Worm (Caenorhabditis elegans) whole organism, late embryonic: Measurements from ENCODE around the gene F01D5.8.
A peak's percentile ranks its signal among the peaks of the same experiment; 100 is the strongest.

ENCODE experiments used
- C08G9.2 ChIP-seq: sonication (generic microtip); optimal IDR thresholded peaks from 2 replicates; lab custom pipeline; 2016; ENCODE audit warnings: mild to moderate bottlenecking, missing genetic modification characterization, moderate library complexity, missing compliant biosample characterization
- F13H6.1 ChIP-seq: sonication (generic microtip); optimal IDR thresholded peaks from 2 replicates; lab custom pipeline; 2016; ENCODE audit warnings: missing genetic modification characterization, missing compliant biosample characterization
- K02D7.2 ChIP-seq: sonication (generic microtip); optimal IDR thresholded peaks from 2 replicates; lab custom pipeline; 2017; ENCODE audit warnings: mild to moderate bottlenecking, missing genetic modification characterization, missing compliant biosample characterization
- K09A11.1 ChIP-seq: sonication (generic microtip); optimal IDR thresholded peaks from 2 replicates; lab custom pipeline; 2017; ENCODE audit warnings: antibody characterized with exemption, mild to moderate bottlenecking, missing genetic modification characterization, missing compliant biosample characterization; ENCODE audit not compliant: insufficient read depth
- T23F11.4 ChIP-seq: fragments of 200-800 bp; sonication (Bioruptor generic); optimal IDR thresholded peaks from 2 replicates; lab custom pipeline; 2018; ENCODE audit warnings: mild to moderate bottlenecking, missing genetic modification characterization, missing compliant biosample characterization
- ahr-1 ChIP-seq: sonication (generic microtip); optimal IDR thresholded peaks from 2 replicates; lab custom pipeline; 2016; ENCODE audit warnings: missing genetic modification characterization, missing compliant biosample characterization
- ama-1 ChIP-seq: fragments of 150-350 bp; optimal IDR thresholded peaks from 2 replicates; lab custom pipeline; 2014
- ceh-14 ChIP-seq: sonication (generic microtip); optimal IDR thresholded peaks from 2 replicates; lab custom pipeline; 2016; ENCODE audit warnings: missing genotype, missing genetic modification characterization, missing compliant biosample characterization
- ceh-2 ChIP-seq: sonication (generic microtip); optimal IDR thresholded peaks from 2 replicates; lab custom pipeline; 2016; ENCODE audit warnings: missing genotype, missing genetic modification characterization, missing compliant biosample characterization
- ceh-30 ChIP-seq: fragments of 150-350 bp; optimal IDR thresholded peaks from 2 replicates; lab custom pipeline; 2014; ENCODE audit warnings: missing biosample characterization, missing genetic modification characterization
- ceh-34 ChIP-seq: sonication (generic microtip); optimal IDR thresholded peaks from 2 replicates; lab custom pipeline; 2016; ENCODE audit warnings: mild to moderate bottlenecking, missing genetic modification characterization, missing compliant biosample characterization
- ceh-45 ChIP-seq: fragments of 200-800 bp; sonication (Bioruptor generic); IDR thresholded peaks from 2 replicates; pipeline ENCODE4 v1.3.6; 2022; ENCODE audit warnings: missing genetic modification reagents, missing genetic modification characterization, missing compliant biosample characterization
- ceh-6 ChIP-seq: fragments of 200-800 bp; sonication (Bioruptor generic); optimal IDR thresholded peaks from 2 replicates; lab custom pipeline; 2018; ENCODE audit warnings: mild to moderate bottlenecking, missing genetic modification characterization, missing compliant biosample characterization
- ceh-9 ChIP-seq: sonication (generic microtip); optimal IDR thresholded peaks from 2 replicates; lab custom pipeline; 2016; ENCODE audit warnings: mild to moderate bottlenecking, missing genetic modification characterization, inconsistent platforms, missing compliant biosample characterization
- che-1 ChIP-seq: sonication (generic microtip); optimal IDR thresholded peaks from 2 replicates; lab custom pipeline; 2016; ENCODE audit warnings: mild to moderate bottlenecking, missing genetic modification characterization, missing compliant biosample characterization
- dve-1 ChIP-seq: sonication (generic microtip); optimal IDR thresholded peaks from 2 replicates; lab custom pipeline; 2017; ENCODE audit warnings: antibody characterized with exemption, mild to moderate bottlenecking, missing genetic modification characterization, missing compliant biosample characterization
- elt-2 ChIP-seq: sonication (generic microtip); optimal IDR thresholded peaks from 2 replicates; lab custom pipeline; 2016; ENCODE audit warnings: missing genetic modification reagents, missing genetic modification characterization, missing compliant biosample characterization
- eyg-1 ChIP-seq: sonication (generic microtip); optimal IDR thresholded peaks from 2 replicates; lab custom pipeline; 2016; ENCODE audit warnings: missing genotype, missing genetic modification characterization, missing compliant biosample characterization
- fkh-6 ChIP-seq: sonication (generic microtip); optimal IDR thresholded peaks from 2 replicates; lab custom pipeline; 2016; ENCODE audit warnings: missing genetic modification characterization, missing compliant biosample characterization
- hlh-13 ChIP-seq: fragments of 200-800 bp; sonication (Bioruptor generic); optimal IDR thresholded peaks from 2 replicates; lab custom pipeline; 2018; ENCODE audit warnings: mild to moderate bottlenecking, missing genetic modification characterization, missing compliant biosample characterization
- hlh-15 ChIP-seq: sonication (generic microtip); optimal IDR thresholded peaks from 2 replicates; lab custom pipeline; 2016; ENCODE audit warnings: missing genetic modification characterization, missing compliant biosample characterization
- hlh-30 ChIP-seq: sonication (generic microtip); optimal IDR thresholded peaks from 2 replicates; lab custom pipeline; 2017; ENCODE audit warnings: antibody characterized with exemption, missing genetic modification characterization, missing compliant biosample characterization; ENCODE audit not compliant: insufficient read depth
- hlh-6 ChIP-seq: sonication (generic microtip); optimal IDR thresholded peaks from 2 replicates; lab custom pipeline; 2016; ENCODE audit warnings: missing genotype, missing genetic modification characterization, missing compliant biosample characterization
- hlh-8 ChIP-seq: sonication (generic microtip); optimal IDR thresholded peaks from 2 replicates; lab custom pipeline; 2016; ENCODE audit warnings: missing genotype, missing genetic modification characterization, missing compliant biosample characterization
- lim-6 ChIP-seq: sonication (generic microtip); optimal IDR thresholded peaks from 2 replicates; lab custom pipeline; 2016; ENCODE audit warnings: missing genetic modification characterization, missing compliant biosample characterization
- madf-2 ChIP-seq: sonication (generic microtip); optimal IDR thresholded peaks from 2 replicates; lab custom pipeline; 2017; ENCODE audit warnings: missing genetic modification characterization, missing compliant biosample characterization
- mec-3 ChIP-seq: sonication (generic microtip); optimal IDR thresholded peaks from 2 replicates; lab custom pipeline; 2016; ENCODE audit warnings: borderline replicate concordance, missing genetic modification characterization, missing compliant biosample characterization
- nfya-1 ChIP-seq: sonication (generic microtip); optimal IDR thresholded peaks from 2 replicates; lab custom pipeline; 2017; ENCODE audit warnings: missing genetic modification characterization, mild to moderate bottlenecking, missing compliant biosample characterization, antibody characterized with exemption, moderate library complexity
- nhr-232 ChIP-seq: sonication (generic microtip); optimal IDR thresholded peaks from 2 replicates; lab custom pipeline; 2016; ENCODE audit warnings: missing genetic modification characterization, missing compliant biosample characterization
- npax-4 ChIP-seq: sonication (generic microtip); optimal IDR thresholded peaks from 2 replicates; lab custom pipeline; 2016; ENCODE audit warnings: missing genetic modification characterization, missing compliant biosample characterization
- pat-9 ChIP-seq: fragments of 200-800 bp; sonication (Bioruptor generic); optimal IDR thresholded peaks from 2 replicates; lab custom pipeline; 2018; ENCODE audit warnings: mild to moderate bottlenecking, missing genetic modification characterization, moderate library complexity, missing compliant biosample characterization
- pax-1 ChIP-seq: fragments of 150-350 bp; optimal IDR thresholded peaks from 2 replicates; lab custom pipeline; 2014; ENCODE audit warnings: missing biosample characterization, missing genetic modification characterization
- pha-2 ChIP-seq: sonication (generic microtip); optimal IDR thresholded peaks from 2 replicates; lab custom pipeline; 2017; ENCODE audit warnings: mild to moderate bottlenecking, missing genetic modification characterization, missing compliant biosample characterization
- pha-4 ChIP-seq: fragments of 150-350 bp; optimal IDR thresholded peaks from 2 replicates; lab custom pipeline; 2018; ENCODE audit warnings: missing biosample characterization, missing genetic modification reagents, missing genetic modification characterization
- pros-1 ChIP-seq: fragments of 150-350 bp; optimal IDR thresholded peaks from 2 replicates; lab custom pipeline; 2014; ENCODE audit warnings: missing biosample characterization, missing genetic modification reagents, missing genetic modification characterization
- rnt-1 ChIP-seq: sonication (generic microtip); optimal IDR thresholded peaks from 2 replicates; lab custom pipeline; 2016; ENCODE audit warnings: missing genetic modification characterization, missing compliant biosample characterization
- sdc-2 ChIP-seq: sonication (generic microtip); optimal IDR thresholded peaks from 2 replicates; lab custom pipeline; 2016; ENCODE audit warnings: missing genotype, missing genetic modification characterization, missing compliant biosample characterization
- sox-2 ChIP-seq: fragments of 200-800 bp; sonication (Bioruptor generic); IDR thresholded peaks from 2 replicates; pipeline ENCODE4 v1.3.6; 2022; ENCODE audit warnings: missing genetic modification reagents, missing genetic modification characterization, missing compliant biosample characterization
- sox-4 ChIP-seq: sonication (generic microtip); optimal IDR thresholded peaks from 2 replicates; lab custom pipeline; 2017; ENCODE audit warnings: mild to moderate bottlenecking, missing genetic modification characterization, inconsistent platforms, missing compliant biosample characterization
- syd-9 ChIP-seq: sonication (generic microtip); optimal IDR thresholded peaks from 2 replicates; lab custom pipeline; 2016; ENCODE audit warnings: mild to moderate bottlenecking, missing genetic modification characterization, moderate library complexity, missing compliant biosample characterization
- tbx-2 ChIP-seq: sonication (generic microtip); optimal IDR thresholded peaks from 2 replicates; lab custom pipeline; 2016; ENCODE audit warnings: missing genetic modification characterization, missing compliant biosample characterization
- unc-3 ChIP-seq, 2 experiments: fragments of 200-800 bp in 1 of 2; sonication (Bioruptor generic) in 1 of 2; sonication (generic microtip) in 1 of 2; conservative IDR thresholded peaks in 1 of 2; optimal IDR thresholded peaks in 1 of 2; 2 replicates each; pipeline versions ENCODE4 v1.3.6 to Lab custom; 2016 to 2022; ENCODE audit warnings: missing compliant biosample characterization in 2 of 2, missing genetic modification characterization in 2 of 2, missing genetic modification reagents in 1 of 2
- unc-55 ChIP-seq: sonication (generic microtip); optimal IDR thresholded peaks from 2 replicates; lab custom pipeline; 2017; ENCODE audit warnings: missing biosample characterization, missing genetic modification reagents, missing genetic modification characterization
- unc-86 ChIP-seq: sonication (generic microtip); optimal IDR thresholded peaks from 2 replicates; lab custom pipeline; 2016; ENCODE audit warnings: missing genetic modification characterization, missing compliant biosample characterization

Gene F01D5.8

ce11 chrII:14059767-14060166, 49.3 kb downstream of the F01D5.8 start, which contains the start of gene rpb-11 (continued):
- TF ChIP-seq npax-4 (tag; lab: Kevin White, UChicago), result peak; percentile 42
- TF ChIP-seq C08G9.2 (tag; lab: Kevin White, UChicago), result no peak
- TF ChIP-seq sdc-2 (tag; lab: Kevin White, UChicago), result peak; percentile 12
- TF ChIP-seq hlh-13 (GFP tag; lab: Kevin White, UChicago), result no peak
- no peak for TF ChIP-seq pax-1 (tag; lab: Kevin White, UChicago)
- TF ChIP-seq hlh-6 (tag; lab: Kevin White, UChicago), result no peak
- peak; percentile 33 for TF ChIP-seq pat-9
- peak; percentile 6 for TF ChIP-seq ceh-6 (GFP tag; lab: Kevin White, UChicago)
- TF ChIP-seq hlh-8 (tag; lab: Kevin White, UChicago), result peak; percentile 50
- no peak for TF ChIP-seq K02D7.2 (tag; lab: Kevin White, UChicago)
- peak; percentile 29 for TF ChIP-seq unc-55 (GFP tag; lab: Kevin White, UChicago)
- peak; percentile 48 for TF ChIP-seq sox-4 (tag; lab: Kevin White, UChicago)
- TF ChIP-seq madf-2 (tag; lab: Kevin White, UChicago), result peak; percentile 56
- TF ChIP-seq ceh-34, result peak; percentile 69
- no peak for TF ChIP-seq hlh-30 (tag; lab: Kevin White, UChicago)
- peak; percentile 77 for TF ChIP-seq nfya-1
- TF ChIP-seq, all 69 proteins: peak for 40

- TF ChIP-seq dve-1 (tag; lab: Kevin White, UChicago) (no peak), pros-1 (tag; lab: Kevin White, UChicago) (no peak), fkh-6 (no peak), F13H6.1 (tag; lab: Kevin White, UChicago) (no peak), unc-86 (tag; lab: Kevin White, UChicago) (no peak), madf-2 (tag; lab: Kevin White, UChicago) (no peak), rnt-1 (tag; lab: Kevin White, UChicago) (no peak), pha-4 (tag; lab: Kevin White, UChicago) (no peak)
Observed at ce11 chrII:14060439-14060838, 49.9 kb downstream of the F01D5.8 start, which contains the start of gene W01G7.4. Gene W01G7.4, plus strand, starts transcription at chrII:14060739.

- TF ChIP-seq ahr-1 (no peak), ceh-45 (GFP tag; lab: Robert Waterston, UW) (0 out of 2 replicates have a peak, but pooled peaks have one; percentile 16)
Observed at ce11 chrII:14060885-14061284, 50.4 kb downstream of the F01D5.8 start.

- TF ChIP-seq lim-6 (tag; lab: Kevin White, UChicago) (peak; percentile 89), K09A11.1 (tag; lab: Kevin White, UChicago) (no peak), pax-1 (tag; lab: Kevin White, UChicago) (no peak), K02D7.2 (tag; lab: Kevin White, UChicago) (peak; percentile 41), elt-2 (peak; percentile 95), eyg-1 (tag; lab: Kevin White, UChicago) (peak; percentile 71), ceh-34 (peak; percentile 98), ceh-2 (tag; lab: Kevin White, UChicago) (peak; percentile 95), dve-1 (tag; lab: Kevin White, UChicago) (no peak), che-1 (tag; lab: Kevin White, UChicago) (peak; percentile 45), pha-2 (tag; lab: Kevin White, UChicago) (peak; percentile 76), ceh-30 (tag; lab: Kevin White, UChicago) (no peak), sox-2 (GFP tag; lab: Robert Waterston, UW) (no peak), hlh-30 (tag; lab: Kevin White, UChicago) (no peak), pat-9 (peak; percentile 24), F13H6.1 (tag; lab: Kevin White, UChicago) (peak; percentile 84), tbx-2 (tag; lab: Kevin White, UChicago) (peak; percentile 98), ceh-14 (tag; lab: Kevin White, UChicago) (peak; percentile 96), ceh-9 (no peak), nfya-1 (peak; percentile 3), hlh-15 (tag; lab: Kevin White, UChicago) (peak; percentile 89), ama-1 (lab: Kevin White, UChicago) (no peak), C08G9.2 (tag; lab: Kevin White, UChicago) (peak; percentile 90), syd-9 (peak; percentile 67), unc-3 (GFP tag; conservative IDR thresholded peaks at IDR 0.05; lab: Robert Waterston, UW) (no peak), unc-3 (tag; optimal IDR thresholded peaks at IDR 0.05; lab: Kevin White, UChicago) (peak; percentile 88), T23F11.4 (GFP tag; lab: Kevin White, UChicago) (peak; percentile 68), nhr-232 (tag; lab: Kevin White, UChicago) (no peak), hlh-8 (tag; lab: Kevin White, UChicago) (peak; percentile 97), mec-3 (no peak)
Observed at ce11 chrII:14063044-14063500, 52.6 kb downstream of the F01D5.8 start, which contains the start of gene lem-2. Gene lem-2, plus strand, starts transcription at chrII:14063450.
